Fruit fly (Drosophila melanogaster) whole organism, embryonic: ENCODE data around the gene Plap.

Experiments used
- Adf1 ChIP-seq: fragments of 200-800 bp; sonication (Bioruptor generic); IDR thresholded peaks from 2 replicates; pipeline ENCODE4 v1.3.6; 2022; ENCODE audit warnings: missing biosample characterization, missing genetic modification characterization
- Antp ChIP-seq: fragments of 200-800 bp; sonication (Bioruptor generic); optimal IDR thresholded peaks from 3 replicates; lab custom pipeline; 2016; ENCODE audit warnings: missing biosample characterization, missing genetic modification characterization
- BtbVII ChIP-seq: fragments of 200-800 bp; sonication (Bioruptor generic); optimal IDR thresholded peaks from 3 replicates; lab custom pipeline; 2017; ENCODE audit warnings: missing biosample characterization, mild to moderate bottlenecking, missing genetic modification characterization
- CG1024 ChIP-seq: fragments of 200-800 bp; sonication (Bioruptor generic); IDR thresholded peaks from 2 replicates; pipeline ENCODE4 v1.3.6; 2022; ENCODE audit warnings: missing biosample characterization, missing genetic modification characterization
- CG10274 ChIP-seq: fragments of 200-800 bp; sonication (Bioruptor generic); optimal IDR thresholded peaks from 3 replicates; lab custom pipeline; 2017; ENCODE audit warnings: missing biosample characterization, mild to moderate bottlenecking, missing genetic modification characterization
- CG10366 ChIP-seq: fragments of 200-800 bp; sonication (Bioruptor generic); IDR thresholded peaks from 2 replicates; pipeline ENCODE4 v1.3.6; 2022; ENCODE audit warnings: missing biosample characterization, missing genetic modification characterization
- CG12104 ChIP-seq: fragments of 200-800 bp; sonication (Bioruptor generic); optimal IDR thresholded peaks from 3 replicates; lab custom pipeline; 2016; ENCODE audit warnings: missing biosample characterization, missing genetic modification characterization
- CG14050 ChIP-seq: fragments of 200-800 bp; sonication (Bioruptor generic); IDR thresholded peaks from 3 replicates; pipeline ENCODE4 v1.3.6; 2022; ENCODE audit warnings: missing biosample characterization, missing genetic modification characterization
- CG17186 ChIP-seq: fragments of 200-800 bp; sonication (Bioruptor generic); optimal IDR thresholded peaks from 3 replicates; lab custom pipeline; 2017; ENCODE audit warnings: missing biosample characterization, missing genetic modification reagents, missing genetic modification characterization
- CG17359 ChIP-seq: fragments of 200-800 bp; sonication (Bioruptor generic); optimal IDR thresholded peaks from 3 replicates; lab custom pipeline; 2018; ENCODE audit warnings: missing biosample characterization, mild to moderate bottlenecking, missing genetic modification characterization, moderate library complexity
- CG17612 ChIP-seq: fragments of 200-800 bp; sonication (Bioruptor generic); IDR thresholded peaks from 2 replicates; pipeline ENCODE4 v1.3.6; 2022; ENCODE audit warnings: missing biosample characterization, missing genetic modification characterization
- CG2712 ChIP-seq: fragments of 200-800 bp; optimal IDR thresholded peaks from 3 replicates; lab custom pipeline; 2019; ENCODE audit warnings: missing biosample characterization, mild to moderate bottlenecking, missing genetic modification characterization, moderate library complexity
- CG34422 ChIP-seq: fragments of 200-800 bp; sonication (Bioruptor generic); IDR thresholded peaks from 3 replicates; pipeline ENCODE4 v1.3.6; 2022; ENCODE audit warnings: missing biosample characterization, missing genetic modification characterization
- CG3726 ChIP-seq: fragments of 200-800 bp; sonication (Bioruptor generic); IDR thresholded peaks from 3 replicates; pipeline ENCODE4, ENCODE4 v1.3.6; 2022; ENCODE audit warnings: missing biosample characterization, missing genetic modification characterization
- CG4424 ChIP-seq: fragments of 200-800 bp; sonication (Bioruptor generic); optimal IDR thresholded peaks from 3 replicates; lab custom pipeline; 2016; ENCODE audit warnings: missing biosample characterization, missing genetic modification characterization
- CG5953 ChIP-seq: fragments of 200-800 bp; sonication (Bioruptor generic); IDR thresholded peaks from 2 replicates; pipeline ENCODE4 v1.3.6; 2022; ENCODE audit warnings: missing biosample characterization, missing genetic modification characterization
- CG7271 ChIP-seq: fragments of 200-800 bp; sonication (Bioruptor generic); optimal IDR thresholded peaks from 2 replicates; lab custom pipeline; 2018; ENCODE audit warnings: missing biosample characterization, mild to moderate bottlenecking, missing genetic modification characterization, moderate library complexity
- CG7745 ChIP-seq: fragments of 200-800 bp; sonication (Bioruptor generic); optimal IDR thresholded peaks from 2 replicates; lab custom pipeline; 2018; ENCODE audit warnings: missing biosample characterization, mild to moderate bottlenecking, missing genetic modification characterization, moderate library complexity
- CG7928 ChIP-seq: fragments of 200-800 bp; sonication (Bioruptor generic); optimal IDR thresholded peaks from 2 replicates; lab custom pipeline; 2017; ENCODE audit warnings: missing biosample characterization, mild to moderate bottlenecking, missing genetic modification characterization
- CG8944 ChIP-seq: fragments of 200-800 bp; sonication (Bioruptor generic); optimal IDR thresholded peaks from 3 replicates; lab custom pipeline; 2016; ENCODE audit warnings: missing biosample characterization, missing genetic modification characterization
- CG9609 ChIP-seq: fragments of 200-800 bp; sonication (Bioruptor generic); optimal IDR thresholded peaks from 3 replicates; lab custom pipeline; 2016; ENCODE audit warnings: missing biosample characterization, missing genetic modification characterization
- CG9817 ChIP-seq: fragments of 200-800 bp; sonication (Bioruptor generic); optimal IDR thresholded peaks from 2 replicates; lab custom pipeline; 2018; ENCODE audit warnings: missing biosample characterization, mild to moderate bottlenecking, missing genetic modification characterization, moderate library complexity
- CTCF ChIP-seq: fragments of 200-800 bp; sonication (Bioruptor generic); optimal IDR thresholded peaks from 2 replicates; lab custom pipeline; 2017; ENCODE audit warnings: missing biosample characterization, mild to moderate bottlenecking, missing genetic modification characterization, moderate library complexity
- CoRest ChIP-seq: fragments of 200-800 bp; sonication (Bioruptor generic); optimal IDR thresholded peaks from 3 replicates; lab custom pipeline; 2018; ENCODE audit warnings: missing biosample characterization, mild to moderate bottlenecking, missing genetic modification characterization, moderate library complexity
- Dbx ChIP-seq: fragments of 200-800 bp; sonication (Bioruptor generic); IDR thresholded peaks from 3 replicates; pipeline ENCODE4 v1.3.6; 2022; ENCODE audit warnings: missing biosample characterization, missing genetic modification characterization
- Hsf ChIP-seq: fragments of 200-800 bp; sonication (Bioruptor generic); optimal IDR thresholded peaks from 3 replicates; lab custom pipeline; 2016; ENCODE audit warnings: missing biosample characterization, missing genetic modification characterization
- Lhr ChIP-seq: fragments of 200-800 bp; sonication (Bioruptor generic); optimal IDR thresholded peaks from 3 replicates; lab custom pipeline; 2017; ENCODE audit warnings: mild to moderate bottlenecking, missing biosample characterization, missing genetic modification reagents, missing genetic modification characterization
- Mad ChIP-seq: fragments of 200-800 bp; sonication (Bioruptor generic); optimal IDR thresholded peaks from 2 replicates; lab custom pipeline; 2016; ENCODE audit warnings: missing biosample characterization, missing genetic modification characterization
- Oli ChIP-seq: fragments of 200-800 bp; sonication (Bioruptor generic); optimal IDR thresholded peaks from 2 replicates; lab custom pipeline; 2018; ENCODE audit warnings: missing biosample characterization, mild to moderate bottlenecking, missing genetic modification characterization, moderate library complexity
- Optix ChIP-seq: fragments of 200-800 bp; sonication (Bioruptor generic); IDR thresholded peaks from 3 replicates; pipeline ENCODE4 v1.3.6; 2022; ENCODE audit warnings: missing biosample characterization, missing genetic modification characterization
- Side ChIP-seq: fragments of 200-800 bp; sonication (Bioruptor generic); optimal IDR thresholded peaks from 2 replicates; lab custom pipeline; 2016; ENCODE audit warnings: missing biosample characterization, missing genetic modification characterization
- Ssrp ChIP-seq: fragments of 200-800 bp; sonication (Bioruptor generic); optimal IDR thresholded peaks from 2 replicates; lab custom pipeline; 2018; ENCODE audit warnings: missing biosample characterization, mild to moderate bottlenecking, missing genetic modification characterization, moderate library complexity
- TFAM ChIP-seq: fragments of 200-800 bp; sonication (Bioruptor generic); optimal IDR thresholded peaks from 2 replicates; lab custom pipeline; 2017; ENCODE audit warnings: missing biosample characterization, missing genetic modification characterization, inconsistent platforms
- abd-A ChIP-seq: fragments of 200-800 bp; sonication (Bioruptor generic); optimal IDR thresholded peaks from 3 replicates; lab custom pipeline; 2019; ENCODE audit warnings: missing biosample characterization, mild to moderate bottlenecking, missing genetic modification characterization, moderate library complexity
- ac ChIP-seq: fragments of 200-800 bp; sonication (Bioruptor generic); optimal IDR thresholded peaks from 3 replicates; lab custom pipeline; 2017; ENCODE audit warnings: missing biosample characterization, mild to moderate bottlenecking, missing genetic modification characterization
- crol ChIP-seq: fragments of 200-800 bp; sonication (Bioruptor generic); IDR thresholded peaks from 2 replicates; pipeline ENCODE4 v1.3.6; 2022; ENCODE audit warnings: missing biosample characterization, missing genetic modification characterization
- dmrt99B ChIP-seq: fragments of 200-800 bp; sonication (Bioruptor generic); optimal IDR thresholded peaks from 2 replicates; lab custom pipeline; 2018; ENCODE audit warnings: missing biosample characterization, mild to moderate bottlenecking, missing genetic modification characterization, moderate library complexity
- dysf ChIP-seq: fragments of 200-800 bp; sonication (Bioruptor generic); IDR thresholded peaks from 3 replicates; pipeline ENCODE4 v1.3.6; 2022; ENCODE audit warnings: missing biosample characterization, missing genetic modification characterization
- esg ChIP-seq: fragments of 200-800 bp; sonication (Bioruptor generic); conservative IDR thresholded peaks from 2 replicates; pipeline ENCODE4 v1.3.6; 2022; ENCODE audit warnings: missing biosample characterization, missing genetic modification characterization
- gfzf ChIP-seq: fragments of 200-800 bp; sonication (Bioruptor generic); optimal IDR thresholded peaks from 2 replicates; lab custom pipeline; 2016; ENCODE audit warnings: missing biosample characterization, mild to moderate bottlenecking, missing genetic modification characterization, moderate library complexity
- gsb-n ChIP-seq: fragments of 200-800 bp; sonication (Bioruptor generic); optimal IDR thresholded peaks from 3 replicates; lab custom pipeline; 2018; ENCODE audit warnings: missing biosample characterization, mild to moderate bottlenecking, missing genetic modification characterization
- h ChIP-seq: fragments of >200 bp; optimal IDR thresholded peaks from 2 replicates; lab custom pipeline; 2017
- hbn ChIP-seq: fragments of 200-800 bp; sonication (Bioruptor generic); IDR thresholded peaks from 2 replicates; pipeline ENCODE4 v1.3.6; 2022; ENCODE audit warnings: missing biosample characterization, missing genetic modification characterization; ENCODE audit not compliant: partially characterized antibody
- mirr ChIP-seq: fragments of 200-800 bp; sonication (Bioruptor generic); optimal IDR thresholded peaks from 3 replicates; lab custom pipeline; 2018; ENCODE audit warnings: missing biosample characterization, mild to moderate bottlenecking, missing genetic modification characterization
- p53 ChIP-seq: fragments of 200-800 bp; sonication (Bioruptor generic); optimal IDR thresholded peaks from 2 replicates; lab custom pipeline; 2016; ENCODE audit warnings: missing biosample characterization, missing genetic modification characterization
- slp2 ChIP-seq: fragments of 200-800 bp; sonication (Bioruptor generic); optimal IDR thresholded peaks from 2 replicates; lab custom pipeline; 2016; ENCODE audit warnings: missing biosample characterization, missing genetic modification characterization
- stwl ChIP-seq: fragments of 200-800 bp; sonication (Bioruptor generic); optimal IDR thresholded peaks from 3 replicates; lab custom pipeline; 2018; ENCODE audit warnings: missing biosample characterization, mild to moderate bottlenecking, missing genetic modification characterization, moderate library complexity
- vnd ChIP-seq: fragments of 200-800 bp; sonication (Bioruptor generic); IDR thresholded peaks from 3 replicates; pipeline ENCODE4 v1.3.6; 2022; ENCODE audit warnings: missing biosample characterization, missing genetic modification characterization; ENCODE audit not compliant: partially characterized antibody
- zen ChIP-seq: fragments of 200-800 bp; sonication (Bioruptor generic); optimal IDR thresholded peaks from 3 replicates; lab custom pipeline; 2018; ENCODE audit warnings: missing biosample characterization, mild to moderate bottlenecking, missing genetic modification characterization, moderate library complexity

The Plap gene

dm6 chr2L:1128932-1129887, 41.0 kb downstream of the Plap start, which contains the start of the genes Pino and TBC1D23 (continued):
- TF ChIP-seq CoRest (peak; percentile 88), ac (GFP tag; lab: Kevin White, UChicago) (no peak), Mad (GFP tag; lab: Kevin White, UChicago) (peak; percentile 31), h (no peak), Dbx (GFP tag; lab: Robert Waterston, UW) (peak; percentile 84), CG14050 (GFP tag; lab: Robert Waterston, UW) (no peak), CG3726 (no peak), CG8944 (GFP tag; lab: Kevin White, UChicago) (peak; percentile 14), Side (GFP tag; lab: Kevin White, UChicago) (no peak), Hsf (GFP tag; lab: Kevin White, UChicago) (peak; percentile 36), CG7745 (tag; lab: Kevin White, UChicago) (no peak), CG9609 (GFP tag; lab: Kevin White, UChicago) (peak; percentile 16), Antp (GFP tag; lab: Kevin White, UChicago) (peak; percentile 36), CG34422 (GFP tag; lab: Robert Waterston, UW) (peak; percentile 37; the same call in 2 of the 3 replicates), Lhr (GFP tag; lab: Kevin White, UChicago) (peak; percentile 4), CG17186 (GFP tag; lab: Kevin White, UChicago) (peak; percentile 69), gfzf (GFP tag; lab: Kevin White, UChicago) (no peak), zen (tag; lab: Kevin White, UChicago) (peak; percentile 61), TFAM (no peak), CG1024 (GFP tag; lab: Robert Waterston, UW) (0 out of 2 replicates have a peak, but pooled peaks have one; percentile 34), CG17359 (peak; percentile 51), vnd (GFP tag; lab: Robert Waterston, UW) (peak; percentile 64), Optix (no peak), abd-A (no peak), CG7271 (tag; lab: Kevin White, UChicago) (no peak), CG17612 (GFP tag; lab: Robert Waterston, UW) (no peak), Ssrp (tag; lab: Kevin White, UChicago) (peak; percentile 76), CG12104 (GFP tag; lab: Kevin White, UChicago) (peak; percentile 50), dysf (peak; percentile 79), Adf1 (GFP tag; lab: Robert Waterston, UW) (peak; percentile 17; the same call in 1 of the 2 replicates), CG10274 (GFP tag; lab: Kevin White, UChicago) (no peak), BtbVII (GFP tag; lab: Kevin White, UChicago) (no peak), dmrt99B (tag; lab: Kevin White, UChicago) (peak; percentile 65), p53 (no peak), slp2 (GFP tag; lab: Kevin White, UChicago) (peak; percentile 15), CG5953 (GFP tag; lab: Robert Waterston, UW) (no peak), CG4424 (GFP tag; lab: Kevin White, UChicago) (peak; percentile 64), Oli (peak; percentile 33), esg (GFP tag; lab: Robert Waterston, UW) (peak; percentile 48; the same call in 1 of the 2 replicates), CTCF (GFP tag; lab: Kevin White, UChicago) (no peak), CG9817 (tag; lab: Kevin White, UChicago) (peak; percentile 77), gsb-n (peak; percentile 44), hbn (GFP tag; lab: Robert Waterston, UW) (peak; percentile 48), CG7928 (GFP tag; lab: Kevin White, UChicago) (peak; percentile 7), CG2712 (tag; lab: Kevin White, UChicago) (peak; percentile 82), stwl (tag; lab: Kevin White, UChicago) (peak; percentile 33), crol (peak; percentile 88), mirr (GFP tag; lab: Kevin White, UChicago) (no peak), CG10366 (GFP tag; lab: Robert Waterston, UW) (peak; percentile 79)
